Fruit fly (Drosophila melanogaster): ENCODE data around the gene CG5731.

The CG5731 gene

dm6 chr2L:10232152-10232816, 22.7 kb upstream of the CG5731 start, which contains the start of gene eEF1delta:
Gene eEF1delta, plus strand, starts transcription at chr2L:10232507.
- TF ChIP-seq fd59A (GFP tag; optimal IDR thresholded peaks at IDR 0.05) (no peak), svp (GFP tag) (no peak), acj6 (GFP tag; optimal IDR thresholded peaks at IDR 0.05) (no peak), CG34406 (GFP tag; optimal IDR thresholded peaks at IDR 0.05) (no peak), Met (GFP tag; optimal IDR thresholded peaks at IDR 0.05) (no peak), Sox102F (GFP tag; optimal IDR thresholded peaks at IDR 0.05) (no peak), CG8119 (GFP tag; IDR thresholded peaks at IDR 0.05) (no peak), spab (GFP tag; optimal IDR thresholded peaks at IDR 0.05) (no peak), CG6854 (GFP tag; optimal IDR thresholded peaks at IDR 0.05) (no peak), CG6808 (GFP tag; optimal IDR thresholded peaks at IDR 0.05) (no peak), esn (GFP tag; optimal IDR thresholded peaks at IDR 0.05) (no peak), CG10669 (GFP tag; optimal IDR thresholded peaks at IDR 0.05) (no peak), Hr38 (GFP tag; optimal IDR thresholded peaks at IDR 0.05) (no peak)

dm6 chr2L:10231510-10231909, 22.0 kb upstream of the CG5731 start, which contains the start of gene ova:
Gene ova, minus strand, starts transcription at chr2L:10231692.
- TF ChIP-seq CG11294 (GFP tag; IDR thresholded peaks at IDR 0.05) (no peak), net (GFP tag; optimal IDR thresholded peaks at IDR 0.05) (no peak)

dm6 chr2L:10231092-10231494, 21.5 kb upstream of the CG5731 start:
- TF ChIP-seq CG7368 (GFP tag; optimal IDR thresholded peaks at IDR 0.05) (no peak), OdsH (GFP tag; optimal IDR thresholded peaks at IDR 0.05) (peak; percentile 57), Eip78C (GFP tag) (peak; percentile 84), pdm3 (GFP tag; optimal IDR thresholded peaks at IDR 0.05) (no peak), vri (GFP tag; optimal IDR thresholded peaks at IDR 0.05) (peak; percentile 4), CG31627 (GFP tag; optimal IDR thresholded peaks at IDR 0.05) (peak; percentile 32), Eip93F (GFP tag; optimal IDR thresholded peaks at IDR 0.05) (no peak), ss (GFP tag; optimal IDR thresholded peaks at IDR 0.05) (peak in 1 of 2 experiments; percentile 27), CG10669 (GFP tag; optimal IDR thresholded peaks at IDR 0.05) (peak; percentile 51), Met (GFP tag; optimal IDR thresholded peaks at IDR 0.05) (peak; percentile 54), Ets96B (tag; optimal IDR thresholded peaks at IDR 0.05) (peak; percentile 11), Sox14 (GFP tag; optimal IDR thresholded peaks at IDR 0.05) (peak; percentile 61), CG11294 (GFP tag; IDR thresholded peaks at IDR 0.05) (no peak), CG6854 (GFP tag; optimal IDR thresholded peaks at IDR 0.05) (no peak), Blimp-1 (GFP tag; optimal IDR thresholded peaks at IDR 0.05) (no peak), CG3032 (tag; optimal IDR thresholded peaks at IDR 0.05) (peak; percentile 38), dac (GFP tag; optimal IDR thresholded peaks at IDR 0.05) (peak; percentile 24), eg (GFP tag; IDR thresholded peaks at IDR 0.05) (no peak), spab (GFP tag; optimal IDR thresholded peaks at IDR 0.05) (no peak), Hr38 (GFP tag; optimal IDR thresholded peaks at IDR 0.05) (no peak), net (GFP tag; optimal IDR thresholded peaks at IDR 0.05) (no peak), fkh (GFP tag; optimal IDR thresholded peaks at IDR 0.05) (peak; percentile 5), fd85E (GFP tag; optimal IDR thresholded peaks at IDR 0.05) (no peak), Gug (GFP tag; IDR thresholded peaks at IDR 0.05) (no peak), CG34406 (GFP tag; optimal IDR thresholded peaks at IDR 0.05) (peak; percentile 36), CG8632 (GFP tag; optimal IDR thresholded peaks at IDR 0.05) (peak; percentile 29), Hr39 (GFP tag; optimal IDR thresholded peaks at IDR 0.05) (no peak), CG6792 (GFP tag; optimal IDR thresholded peaks at IDR 0.05) (peak; percentile 32), CG6276 (GFP tag; optimal IDR thresholded peaks at IDR 0.05) (no peak), dsx (GFP tag; optimal IDR thresholded peaks at IDR 0.05; ENCODE audit: poor library complexity, severe bottlenecking) (peak; percentile 17), Smox (GFP tag; optimal IDR thresholded peaks at IDR 0.05) (no peak), salr (GFP tag; optimal IDR thresholded peaks at IDR 0.05) (no peak), Lpt (GFP tag; optimal IDR thresholded peaks at IDR 0.05) (peak; percentile 31), acj6 (GFP tag; optimal IDR thresholded peaks at IDR 0.05) (peak; percentile 43), CG4318 (GFP tag; optimal IDR thresholded peaks at IDR 0.05) (no peak), fd59A (GFP tag; optimal IDR thresholded peaks at IDR 0.05) (no peak), CG8119 (GFP tag; IDR thresholded peaks at IDR 0.05) (peak; percentile 51; the same call in 2 of the 3 replicates), CG10631 (GFP tag; optimal IDR thresholded peaks at IDR 0.05) (peak; percentile 52), CG32006 (GFP tag; optimal IDR thresholded peaks at IDR 0.05) (no peak), CG15336 (GFP tag; IDR thresholded peaks at IDR 0.05) (peak; percentile 49; the same call in 1 of the 2 replicates), Sox102F (GFP tag; optimal IDR thresholded peaks at IDR 0.05) (peak; percentile 45), lz (GFP tag; optimal IDR thresholded peaks at IDR 0.05) (no peak)
